Fruit fly (Drosophila melanogaster) whole organism, embryonic: ENCODE results near the gene CG33331.

ENCODE experiments used
- Abd-B ChIP-seq: fragments of 200-800 bp; sonication (Bioruptor generic); optimal IDR thresholded peaks from 2 replicates; lab custom pipeline; 2018; ENCODE audit warnings: missing biosample characterization, mild to moderate bottlenecking, missing genetic modification characterization, moderate library complexity
- Bdp1 ChIP-seq: fragments of 200-800 bp; sonication (Bioruptor generic); optimal IDR thresholded peaks from 3 replicates; lab custom pipeline; 2016; ENCODE audit warnings: missing biosample characterization, missing genetic modification characterization
- CG11085 ChIP-seq: fragments of 200-800 bp; sonication (Bioruptor generic); IDR thresholded peaks from 2 replicates; pipeline ENCODE4 v1.3.6; 2022; ENCODE audit warnings: missing biosample characterization, missing genetic modification characterization
- CG12659 ChIP-seq: fragments of 200-800 bp; sonication (Bioruptor generic); optimal IDR thresholded peaks from 3 replicates; lab custom pipeline; 2017; ENCODE audit warnings: mild to moderate bottlenecking, missing biosample characterization, missing genetic modification reagents, missing genetic modification characterization
- CG15269 ChIP-seq: fragments of 200-800 bp; sonication (Bioruptor generic); optimal IDR thresholded peaks from 2 replicates; lab custom pipeline; 2018; ENCODE audit warnings: missing biosample characterization, mild to moderate bottlenecking, missing genetic modification characterization, moderate library complexity
- CG15514 ChIP-seq: fragments of 200-800 bp; sonication (Bioruptor generic); optimal IDR thresholded peaks from 3 replicates; lab custom pipeline; 2017; ENCODE audit warnings: missing biosample characterization, missing genetic modification characterization, mild to moderate bottlenecking, moderate library complexity, missing genetic modification reagents
- CG17186 ChIP-seq: fragments of 200-800 bp; sonication (Bioruptor generic); optimal IDR thresholded peaks from 3 replicates; lab custom pipeline; 2017; ENCODE audit warnings: missing biosample characterization, missing genetic modification reagents, missing genetic modification characterization
- CG2116 ChIP-seq: fragments of 200-800 bp; sonication (Bioruptor generic); optimal IDR thresholded peaks from 3 replicates; lab custom pipeline; 2018; ENCODE audit warnings: missing biosample characterization, mild to moderate bottlenecking, missing genetic modification characterization
- CG2120 ChIP-seq: fragments of 200-800 bp; sonication (Bioruptor generic); optimal IDR thresholded peaks from 3 replicates; lab custom pipeline; 2016; ENCODE audit warnings: missing biosample characterization, missing genetic modification characterization
- CG2889 ChIP-seq: fragments of 200-800 bp; sonication (Bioruptor generic); IDR thresholded peaks from 3 replicates; pipeline ENCODE4 v1.3.6; 2022; ENCODE audit warnings: missing biosample characterization, missing genetic modification characterization
- CG30020 ChIP-seq: fragments of 200-800 bp; optimal IDR thresholded peaks from 2 replicates; lab custom pipeline; 2019; ENCODE audit warnings: missing biosample characterization, mild to moderate bottlenecking, missing genetic modification characterization, moderate library complexity
- CG30403 ChIP-seq: fragments of 200-800 bp; sonication (Bioruptor generic); optimal IDR thresholded peaks from 3 replicates; lab custom pipeline; 2016; ENCODE audit warnings: missing biosample characterization, missing genetic modification characterization
- CG31441 ChIP-seq: fragments of 200-800 bp; sonication (Bioruptor generic); IDR thresholded peaks from 2 replicates; pipeline ENCODE4 v1.3.6; 2022; ENCODE audit warnings: missing biosample characterization, missing genetic modification characterization
- CG34422 ChIP-seq: fragments of 200-800 bp; sonication (Bioruptor generic); IDR thresholded peaks from 3 replicates; pipeline ENCODE4 v1.3.6; 2022; ENCODE audit warnings: missing biosample characterization, missing genetic modification characterization
- CG8924 ChIP-seq: fragments of 200-800 bp; optimal IDR thresholded peaks from 3 replicates; lab custom pipeline; 2019; ENCODE audit warnings: missing biosample characterization, mild to moderate bottlenecking, missing genetic modification characterization, moderate library complexity
- CoRest ChIP-seq: fragments of 200-800 bp; sonication (Bioruptor generic); optimal IDR thresholded peaks from 3 replicates; lab custom pipeline; 2018; ENCODE audit warnings: missing biosample characterization, mild to moderate bottlenecking, missing genetic modification characterization, moderate library complexity
- Dek ChIP-seq: fragments of 200-800 bp; sonication (Bioruptor generic); optimal IDR thresholded peaks from 3 replicates; lab custom pipeline; 2019; ENCODE audit warnings: missing biosample characterization, mild to moderate bottlenecking, missing genetic modification characterization, moderate library complexity
- Dp ChIP-seq: fragments of 200-800 bp; sonication (Bioruptor generic); optimal IDR thresholded peaks from 2 replicates; lab custom pipeline; 2018; ENCODE audit warnings: missing biosample characterization, mild to moderate bottlenecking, missing genetic modification characterization, moderate library complexity
- Dref ChIP-seq: fragments of 200-800 bp; sonication (Bioruptor generic); IDR thresholded peaks from 2 replicates; pipeline ENCODE4 v1.3.6; 2022; ENCODE audit warnings: missing biosample characterization, missing genetic modification characterization
- E2f2 ChIP-seq: fragments of 200-800 bp; sonication (Bioruptor generic); IDR thresholded peaks from 2 replicates; pipeline ENCODE4 v1.3.6; 2022; ENCODE audit warnings: missing biosample characterization, missing genetic modification characterization
- Ets97D ChIP-seq: fragments of 200-800 bp; sonication (Bioruptor generic); optimal IDR thresholded peaks from 3 replicates; lab custom pipeline; 2016; ENCODE audit warnings: missing biosample characterization, missing genetic modification characterization
- HmgZ ChIP-seq: fragments of 200-800 bp; sonication (Bioruptor generic); optimal IDR thresholded peaks from 2 replicates; lab custom pipeline; 2018; ENCODE audit warnings: missing biosample characterization, mild to moderate bottlenecking, missing genetic modification characterization
- Hmr ChIP-seq: fragments of 200-800 bp; sonication (Bioruptor generic); optimal IDR thresholded peaks from 3 replicates; lab custom pipeline; 2017; ENCODE audit warnings: mild to moderate bottlenecking, missing biosample characterization, missing genetic modification reagents, missing genetic modification characterization
- MBD-R2 ChIP-seq: fragments of 200-800 bp; sonication (Bioruptor generic); IDR thresholded peaks from 2 replicates; pipeline ENCODE4 v1.3.6; 2022; ENCODE audit warnings: missing biosample characterization, missing genetic modification characterization
- Med ChIP-seq: fragments of 200-800 bp; sonication (Bioruptor generic); peaks from one replicate; lab custom pipeline; 2016; ENCODE audit warnings: missing biosample characterization, missing genetic modification characterization, mild to moderate bottlenecking, inconsistent platforms, moderate library complexity
- NFAT ChIP-seq: fragments of 200-800 bp; sonication (Bioruptor generic); IDR thresholded peaks from 2 replicates; pipeline ENCODE4 v1.3.6; 2022; ENCODE audit warnings: missing biosample characterization, missing genetic modification characterization
- Poxn ChIP-seq: fragments of 200-800 bp; sonication (Bioruptor generic); IDR thresholded peaks from 2 replicates; pipeline ENCODE4 v1.3.6; 2022; ENCODE audit warnings: missing biosample characterization, missing genetic modification characterization
- Side ChIP-seq: fragments of 200-800 bp; sonication (Bioruptor generic); optimal IDR thresholded peaks from 2 replicates; lab custom pipeline; 2016; ENCODE audit warnings: missing biosample characterization, missing genetic modification characterization
- Vsx1 ChIP-seq: fragments of 200-800 bp; sonication (Bioruptor generic); optimal IDR thresholded peaks from 2 replicates; lab custom pipeline; 2017; ENCODE audit warnings: missing biosample characterization, mild to moderate bottlenecking, missing genetic modification characterization, missing genetic modification reagents
- ab ChIP-seq: fragments of 200-800 bp; sonication (Bioruptor generic); optimal IDR thresholded peaks from 2 replicates; lab custom pipeline; 2016; ENCODE audit warnings: missing biosample characterization, missing genetic modification characterization
- abd-A ChIP-seq: fragments of 200-800 bp; sonication (Bioruptor generic); optimal IDR thresholded peaks from 3 replicates; lab custom pipeline; 2019; ENCODE audit warnings: missing biosample characterization, mild to moderate bottlenecking, missing genetic modification characterization, moderate library complexity
- dan ChIP-seq: fragments of 200-800 bp; sonication (Bioruptor generic); IDR thresholded peaks from 2 replicates; pipeline ENCODE4 v1.3.6; 2022; ENCODE audit warnings: missing biosample characterization, missing genetic modification characterization
- dati ChIP-seq: fragments of 200-800 bp; sonication (Bioruptor generic); IDR thresholded peaks from 2 replicates; pipeline ENCODE4 v1.3.6; 2022; ENCODE audit warnings: missing biosample characterization, missing genetic modification characterization
- fd102C ChIP-seq: fragments of 200-800 bp; sonication (Bioruptor generic); optimal IDR thresholded peaks from 2 replicates; lab custom pipeline; 2018; ENCODE audit warnings: missing biosample characterization, mild to moderate bottlenecking, missing genetic modification characterization, moderate library complexity
- gfzf ChIP-seq: fragments of 200-800 bp; sonication (Bioruptor generic); optimal IDR thresholded peaks from 2 replicates; lab custom pipeline; 2016; ENCODE audit warnings: missing biosample characterization, mild to moderate bottlenecking, missing genetic modification characterization, moderate library complexity
- knrl ChIP-seq: fragments of 200-800 bp; sonication (Bioruptor generic); IDR thresholded peaks from 3 replicates; pipeline ENCODE4 v1.3.6; 2022; ENCODE audit warnings: missing biosample characterization, missing genetic modification characterization; ENCODE audit not compliant: partially characterized antibody
- lbe ChIP-seq: fragments of 200-800 bp; sonication (Bioruptor generic); optimal IDR thresholded peaks from 2 replicates; lab custom pipeline; 2016; ENCODE audit warnings: missing biosample characterization, mild to moderate bottlenecking, missing genetic modification characterization
- org-1 ChIP-seq: fragments of 200-800 bp; sonication (Bioruptor generic); optimal IDR thresholded peaks from 2 replicates; lab custom pipeline; 2017; ENCODE audit warnings: missing biosample characterization, missing genetic modification characterization
- p53 ChIP-seq: fragments of 200-800 bp; sonication (Bioruptor generic); optimal IDR thresholded peaks from 2 replicates; lab custom pipeline; 2016; ENCODE audit warnings: missing biosample characterization, missing genetic modification characterization
- ranshi ChIP-seq: fragments of 200-800 bp; sonication (Bioruptor generic); IDR thresholded peaks from 2 replicates; pipeline ENCODE4 v1.3.6; 2022; ENCODE audit warnings: missing biosample characterization, missing genetic modification characterization
- sisA ChIP-seq: fragments of 200-800 bp; sonication (Bioruptor generic); IDR thresholded peaks from 2 replicates; pipeline ENCODE4 v1.3.6; 2022; ENCODE audit warnings: missing biosample characterization, missing genetic modification characterization
- sna ChIP-seq: fragments of 200-800 bp; sonication (Bioruptor generic); IDR thresholded peaks from 2 replicates; pipeline ENCODE4 v1.3.6; 2022; ENCODE audit warnings: missing biosample characterization, missing genetic modification characterization; ENCODE audit not compliant: partially characterized antibody
- tll ChIP-seq, 2 experiments: fragments of 200-800 bp in 1 of 2; fragments of >200 bp in 1 of 2; sonication (Bioruptor generic) in 1 of 2; optimal IDR thresholded peaks; 2 replicates each; lab custom pipeline; 2017 to 2019; ENCODE audit warnings: missing biosample characterization in 2 of 2, missing genetic modification characterization in 2 of 2, mild to moderate bottlenecking in 1 of 2, moderate library complexity in 1 of 2
- tup ChIP-seq: fragments of 200-800 bp; sonication (Bioruptor generic); optimal IDR thresholded peaks from 2 replicates; lab custom pipeline; 2016; ENCODE audit warnings: missing biosample characterization, mild to moderate bottlenecking, missing genetic modification characterization, moderate library complexity
- wdn ChIP-seq: fragments of 200-800 bp; sonication (Bioruptor generic); IDR thresholded peaks from 2 replicates; pipeline ENCODE4 v1.3.6; 2022; ENCODE audit warnings: missing biosample characterization, missing genetic modification characterization

The CG33331 gene

DNA sequence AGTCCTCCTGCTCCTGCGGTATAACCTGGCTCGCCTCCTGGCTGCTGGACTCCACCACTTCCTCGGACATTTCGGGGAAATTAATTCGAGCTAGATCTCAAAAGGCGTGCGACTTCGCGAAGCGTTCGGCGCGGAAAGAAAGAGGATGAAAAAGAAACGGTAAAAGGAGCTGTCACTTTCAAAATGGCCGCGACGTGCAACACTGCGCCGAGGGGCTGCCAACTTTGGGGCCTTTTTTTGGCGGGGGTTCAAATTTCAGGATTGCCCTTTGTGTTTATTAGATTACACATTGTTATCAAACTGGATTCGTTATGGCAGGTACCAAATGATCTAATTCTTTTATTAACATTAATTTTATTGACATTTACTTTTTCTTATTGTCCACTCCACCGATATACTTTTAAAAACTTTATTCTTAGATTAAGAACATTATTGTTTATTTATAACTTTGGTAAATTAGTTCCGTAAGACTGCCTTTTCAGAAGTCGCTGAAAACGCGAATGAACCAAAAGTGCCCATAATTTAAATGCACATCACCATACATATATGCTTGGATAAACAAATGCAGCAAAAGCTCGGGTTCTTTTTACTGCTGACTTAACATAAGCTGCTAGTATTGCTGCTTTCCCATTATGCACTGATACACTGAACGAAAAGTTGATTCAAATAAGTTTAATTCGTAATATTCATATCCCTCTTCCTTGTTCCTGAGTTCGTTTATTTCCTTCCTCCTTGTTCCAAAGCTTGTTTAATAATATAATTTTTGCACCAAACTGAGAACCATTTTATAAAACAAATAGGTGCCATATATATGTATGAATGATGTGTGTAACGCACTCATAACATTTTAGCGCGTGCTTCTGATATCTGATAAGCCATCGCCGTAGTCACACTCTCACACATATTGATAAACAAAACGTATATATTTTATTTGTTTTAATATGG is 15.4 kb downstream of the CG33331 start, which contains the start of gene RpS5b (continued):
- TF ChIP-seq CG34422 (GFP tag; lab: Robert Waterston, UW) (no peak), CG15514 (GFP tag; lab: Kevin White, UChicago) (peak; percentile 65), sisA (GFP tag; lab: Robert Waterston, UW) (no peak), dati (GFP tag; lab: Robert Waterston, UW) (0 out of 2 replicates have a peak, but pooled peaks have one; percentile 1), E2f2 (GFP tag; lab: Robert Waterston, UW) (peak; percentile 86), Dek (tag; lab: Kevin White, UChicago) (no peak), CG2889 (GFP tag; lab: Robert Waterston, UW) (no peak), CG2116 (GFP tag; lab: Kevin White, UChicago) (peak; percentile 97), CG12659 (GFP tag; lab: Kevin White, UChicago) (peak; percentile 41), MBD-R2 (GFP tag; lab: Robert Waterston, UW) (peak; percentile 16; the same call in 1 of the 2 replicates), Ets97D (GFP tag; lab: Kevin White, UChicago) (peak; percentile 80), Hmr (GFP tag; lab: Kevin White, UChicago) (peak; percentile 13), CG15269 (no peak), Dref (GFP tag; lab: Robert Waterston, UW) (0 out of 2 replicates have a peak, but pooled peaks have one; percentile 27), wdn (GFP tag; lab: Robert Waterston, UW) (no peak), Dp (GFP tag; lab: Kevin White, UChicago) (peak; percentile 84)

DNA sequence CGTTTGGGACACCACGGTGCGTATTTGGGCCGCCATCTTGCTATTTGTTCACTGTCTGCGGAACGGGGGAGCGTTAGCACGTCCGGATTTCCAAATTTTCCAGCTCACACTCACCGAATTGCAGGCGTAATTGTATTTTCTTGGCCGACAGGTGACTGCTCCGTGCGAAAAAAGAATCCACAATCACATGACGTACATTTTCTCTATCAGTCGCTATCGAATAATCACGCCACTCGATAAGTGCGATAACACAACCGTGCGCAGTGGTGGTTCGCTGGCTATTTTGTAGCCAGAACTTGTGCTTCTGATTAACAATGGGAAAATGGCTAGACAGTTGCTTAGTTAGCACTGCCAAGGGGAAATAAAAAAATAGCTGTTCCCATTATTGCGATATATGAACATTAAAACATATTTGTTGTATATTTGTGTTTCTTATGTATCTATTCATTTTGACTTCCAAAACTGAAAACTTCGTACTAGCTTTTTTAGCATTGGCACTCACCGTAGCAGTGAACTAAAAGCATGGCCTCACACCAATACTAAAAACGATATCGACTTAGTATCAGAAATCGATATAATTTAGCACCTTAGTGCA is 17.7 kb downstream of the CG33331 start, which contains the start of gene VhaPPA1-1:
Gene VhaPPA1-1 (minus strand): TSS at position 225 of the 595 bp plus-strand sequence.
- TF ChIP-seq lbe (GFP tag; lab: Kevin White, UChicago), result no peak
- TF ChIP-seq CG11085 (GFP tag; lab: Robert Waterston, UW), result no peak
- TF ChIP-seq Side (GFP tag; lab: Kevin White, UChicago), result no peak
- 0 out of 2 replicates have a peak, but pooled peaks have one; percentile 33 for TF ChIP-seq sna (GFP tag; lab: Robert Waterston, UW)
- TF ChIP-seq Abd-B (GFP tag; lab: Kevin White, UChicago), result peak; percentile 46
- no peak for TF ChIP-seq Bdp1
- TF ChIP-seq CG17186 (GFP tag; lab: Kevin White, UChicago), result peak; percentile 64
- TF ChIP-seq Med (GFP tag; lab: Kevin White, UChicago), result peak; percentile 77
- peak; percentile 17 for TF ChIP-seq CG8924 (tag; lab: Kevin White, UChicago)
- peak; percentile 61 for TF ChIP-seq knrl
- peak; percentile 57 for TF ChIP-seq CoRest (tag; lab: Kevin White, UChicago)
- TF ChIP-seq Dp (GFP tag; lab: Kevin White, UChicago), result peak; percentile 73
- TF ChIP-seq ranshi (GFP tag; lab: Robert Waterston, UW), result no peak
- peak; percentile 51 for TF ChIP-seq gfzf (GFP tag; lab: Kevin White, UChicago)
- no peak for TF ChIP-seq org-1
- TF ChIP-seq Vsx1 (GFP tag; lab: Kevin White, UChicago), result no peak
- no peak for TF ChIP-seq Poxn
- no peak for TF ChIP-seq dan (GFP tag; lab: Robert Waterston, UW)
- no peak for TF ChIP-seq tup
- TF ChIP-seq p53 (GFP tag; lab: Kevin White, UChicago), result no peak
- peak; percentile 57 for TF ChIP-seq CG12659 (GFP tag; lab: Kevin White, UChicago)
- peak; percentile 41 to 99 for TF ChIP-seq tll (GFP tag; optimal IDR thresholded peaks at IDR 0.05; lab: Kevin White, UChicago)
- no peak for TF ChIP-seq abd-A (tag; lab: Kevin White, UChicago)
- TF ChIP-seq CG30020 (tag; lab: Kevin White, UChicago), result peak; percentile 65
- peak; percentile 30 for TF ChIP-seq CG2120 (GFP tag; lab: Kevin White, UChicago)
- peak; percentile 60; the same call in 1 of the 2 replicates for TF ChIP-seq E2f2 (GFP tag; lab: Robert Waterston, UW)
- TF ChIP-seq HmgZ (tag; lab: Kevin White, UChicago), result peak; percentile 42
- peak; percentile 28 for TF ChIP-seq CG30403 (GFP tag; lab: Kevin White, UChicago)
- no peak for TF ChIP-seq NFAT (GFP tag; lab: Robert Waterston, UW)
- no peak for TF ChIP-seq ab (GFP tag; lab: Kevin White, UChicago)
- no peak for TF ChIP-seq fd102C
- TF ChIP-seq CG31441 (GFP tag; lab: Robert Waterston, UW), result 0 out of 2 replicates have a peak, but pooled peaks have one; percentile 45
